Worm (Caenorhabditis elegans): ENCODE data around the gene act-3.

- TF ChIP-seq lin-13 (GFP tag; optimal IDR thresholded peaks at IDR 0.05) (no peak), pha-4 (GFP tag; IDR thresholded peaks at IDR 0.05) (no peak), pha-4 (tag; optimal IDR thresholded peaks at IDR 0.05) (no peak), ama-1 (optimal IDR thresholded peaks at IDR 0.05) (no peak), nhr-25 (tag; optimal IDR thresholded peaks at IDR 0.05; ENCODE audit: borderline replicate concordance, insufficient read depth) (no peak), ces-1 (GFP tag; optimal IDR thresholded peaks at IDR 0.05) (no peak), spr-1 (tag; optimal IDR thresholded peaks at IDR 0.05) (no peak), nhr-48 (tag; optimal IDR thresholded peaks at IDR 0.05) (no peak), nhr-10 (tag; optimal IDR thresholded peaks at IDR 0.05) (no peak), nhr-76 (tag; optimal IDR thresholded peaks at IDR 0.05) (no peak)
Observed at ce11 chrV:11040473-11040872, 33.8 kb downstream of the act-3 start, which contains the start of gene C45B11.8.

Data from whole organism, L4 larva.